Worm (Caenorhabditis elegans) whole organism, L1 larva: ENCODE measurements around the gene slc-36.2.
A peak's percentile ranks its signal among the peaks of the same experiment; 100 is the strongest.

ENCODE experiments used
- blmp-1 ChIP-seq: fragments of 150-350 bp; optimal IDR thresholded peaks from 2 replicates; lab custom pipeline; 2014; ENCODE audit warnings: missing biosample characterization, missing genetic modification characterization
- ceh-63 ChIP-seq: fragments of 200-800 bp; sonication (Bioruptor generic); optimal IDR thresholded peaks from 2 replicates; lab custom pipeline; 2018; ENCODE audit warnings: mild to moderate bottlenecking, missing genetic modification characterization, missing compliant biosample characterization
- dpl-1 ChIP-seq, 3 experiments: fragments of 150-350 bp in 2 of 3; sonication (generic microtip) in 1 of 3; optimal IDR thresholded peaks; 2 replicates each; lab custom pipeline; 2014 to 2017; ENCODE audit warnings: missing biosample characterization in 3 of 3, missing genetic modification characterization in 3 of 3, missing genetic modification reagents in 3 of 3
- dsc-1 ChIP-seq: sonication (generic microtip); optimal IDR thresholded peaks from 2 replicates; lab custom pipeline; 2016; ENCODE audit warnings: mild to moderate bottlenecking, missing genetic modification characterization, missing compliant biosample characterization
- efl-1 ChIP-seq, 4 experiments: fragments of 150-350 bp; optimal IDR thresholded peaks in 3 of 4; peaks in 1 of 4; 1 replicate in 1 of 4; 2 replicates in 3 of 4; lab custom pipeline; 2014; ENCODE audit warnings: missing biosample characterization in 2 of 4, missing genetic modification characterization in 2 of 4, missing genetic modification reagents in 2 of 4
- efl-3 ChIP-seq: fragments of 200-800 bp; sonication (Bioruptor generic); optimal IDR thresholded peaks from 2 replicates; lab custom pipeline; 2018; ENCODE audit warnings: mild to moderate bottlenecking, missing genetic modification characterization, missing compliant biosample characterization
- egl-27 ChIP-seq, 2 experiments: fragments of 150-350 bp in 1 of 2; sonication (generic microtip); optimal IDR thresholded peaks; 3 replicates each; lab custom pipeline; 2017 to 2018; ENCODE audit warnings: missing biosample characterization in 2 of 2, missing genetic modification characterization in 2 of 2, missing genetic modification reagents in 2 of 2
- elt-2 ChIP-seq: sonication (generic microtip); optimal IDR thresholded peaks from 2 replicates; lab custom pipeline; 2016; ENCODE audit warnings: missing genetic modification characterization, mild to moderate bottlenecking, inconsistent platforms, missing compliant biosample characterization, missing genetic modification reagents
- fkh-4 ChIP-seq: sonication (generic microtip); optimal IDR thresholded peaks from 2 replicates; lab custom pipeline; 2016; ENCODE audit warnings: missing compliant biosample characterization, missing genetic modification characterization, borderline replicate concordance
- fkh-8 ChIP-seq: sonication (generic microtip); optimal IDR thresholded peaks from 2 replicates; lab custom pipeline; 2016; ENCODE audit warnings: mild to moderate bottlenecking, missing genetic modification characterization, missing compliant biosample characterization
- fos-1 ChIP-seq: fragments of 150-350 bp; optimal IDR thresholded peaks from 2 replicates; lab custom pipeline; 2014; ENCODE audit warnings: missing biosample characterization, missing genetic modification characterization
- grh-1 ChIP-seq: fragments of 200-800 bp; sonication (Bioruptor generic); IDR thresholded peaks from 2 replicates; pipeline ENCODE4 v1.3.6; 2022; ENCODE audit warnings: missing genetic modification reagents, missing genetic modification characterization, missing compliant biosample characterization
- hlh-4 ChIP-seq: sonication (generic microtip); optimal IDR thresholded peaks from 2 replicates; lab custom pipeline; 2016; ENCODE audit warnings: mild to moderate bottlenecking, missing genetic modification characterization, missing compliant biosample characterization
- irx-1 ChIP-seq: sonication (generic microtip); optimal IDR thresholded peaks from 2 replicates; lab custom pipeline; 2016; ENCODE audit warnings: missing genetic modification characterization, missing compliant biosample characterization
- lin-35 ChIP-seq, 2 experiments: fragments of 150-350 bp; optimal IDR thresholded peaks; 2 replicates each; lab custom pipeline; 2014; ENCODE audit warnings: missing biosample characterization in 2 of 2, missing genetic modification characterization in 2 of 2, missing genetic modification reagents in 2 of 2
- lsy-2 ChIP-seq, 2 experiments: fragments of 150-350 bp; optimal IDR thresholded peaks; 2 replicates each; lab custom pipeline; 2014; ENCODE audit warnings: missing biosample characterization in 2 of 2, missing genetic modification characterization in 2 of 2
- mab-9 ChIP-seq: fragments of 200-800 bp; sonication (Bioruptor generic); IDR thresholded peaks from 2 replicates; pipeline ENCODE4 v1.3.6; 2022; ENCODE audit warnings: missing genetic modification reagents, missing genetic modification characterization, missing compliant biosample characterization
- nhr-11 ChIP-seq: fragments of 150-350 bp; optimal IDR thresholded peaks from 2 replicates; lab custom pipeline; 2014; ENCODE audit warnings: missing biosample characterization, missing genetic modification characterization
- nhr-20 ChIP-seq: sonication (generic microtip); optimal IDR thresholded peaks from 2 replicates; lab custom pipeline; 2016; ENCODE audit warnings: mild to moderate bottlenecking, missing genetic modification characterization, missing compliant biosample characterization
- nhr-237 ChIP-seq: fragments of 150-350 bp; optimal IDR thresholded peaks from 2 replicates; lab custom pipeline; 2014; ENCODE audit warnings: missing biosample characterization, missing genetic modification characterization
- nhr-84 ChIP-seq: sonication (generic microtip); optimal IDR thresholded peaks from 2 replicates; lab custom pipeline; 2017; ENCODE audit warnings: missing biosample characterization, missing genetic modification characterization
- nhr-85 ChIP-seq: sonication (generic microtip); peaks from one replicate; lab custom pipeline; 2016; ENCODE audit warnings: missing genetic modification characterization, inconsistent platforms, missing compliant biosample characterization
- pqm-1 ChIP-seq: sonication (generic microtip); optimal IDR thresholded peaks from 3 replicates; lab custom pipeline; 2017; ENCODE audit warnings: missing biosample characterization, missing genetic modification characterization
- skn-1 ChIP-seq: fragments of 150-350 bp; optimal IDR thresholded peaks from 2 replicates; lab custom pipeline; 2014; ENCODE audit warnings: missing biosample characterization, missing genetic modification characterization
- snu-23 ChIP-seq: sonication (generic microtip); optimal IDR thresholded peaks from 2 replicates; lab custom pipeline; 2016; ENCODE audit warnings: missing genetic modification characterization, missing compliant biosample characterization
- swsn-7 ChIP-seq: sonication (generic microtip); optimal IDR thresholded peaks from 2 replicates; lab custom pipeline; 2016; ENCODE audit warnings: missing genetic modification characterization, missing compliant biosample characterization
- unc-130 ChIP-seq: fragments of 150-350 bp; optimal IDR thresholded peaks from 2 replicates; lab custom pipeline; 2017; ENCODE audit warnings: missing biosample characterization, missing genetic modification characterization, inconsistent platforms

Gene slc-36.2

DNA sequence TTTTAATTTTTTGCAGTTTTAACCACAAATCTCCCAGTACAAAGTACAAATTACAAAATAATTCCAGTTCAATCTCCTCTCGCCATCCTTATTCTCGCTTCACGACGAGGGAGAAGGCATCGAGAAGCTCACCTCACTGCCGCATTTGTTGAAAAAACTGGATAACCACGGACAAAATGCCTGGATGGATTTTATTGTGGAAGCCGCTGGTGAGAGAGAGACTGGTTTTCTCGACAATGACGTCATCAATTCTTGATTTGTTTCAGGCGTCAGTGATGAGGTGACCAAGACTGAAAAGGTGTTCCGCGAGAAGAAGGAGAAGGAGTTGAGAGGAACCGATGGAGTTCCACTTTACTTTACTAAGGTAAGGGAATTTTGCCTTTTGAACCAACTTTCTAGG is 27.1 kb downstream of the slc-36.2 start:
- no peak for TF ChIP-seq blmp-1 (tag; lab: Kevin White, UChicago)
- no peak for TF ChIP-seq efl-1 (optimal IDR thresholded peaks at IDR 0.05; lab: Kevin White, UChicago)
- TF ChIP-seq efl-1 (GFP tag; optimal IDR thresholded peaks at IDR 0.05 in 1 of 2; lab: Kevin White, UChicago), result peak in 1 of 2 experiments; percentile 77

DNA sequence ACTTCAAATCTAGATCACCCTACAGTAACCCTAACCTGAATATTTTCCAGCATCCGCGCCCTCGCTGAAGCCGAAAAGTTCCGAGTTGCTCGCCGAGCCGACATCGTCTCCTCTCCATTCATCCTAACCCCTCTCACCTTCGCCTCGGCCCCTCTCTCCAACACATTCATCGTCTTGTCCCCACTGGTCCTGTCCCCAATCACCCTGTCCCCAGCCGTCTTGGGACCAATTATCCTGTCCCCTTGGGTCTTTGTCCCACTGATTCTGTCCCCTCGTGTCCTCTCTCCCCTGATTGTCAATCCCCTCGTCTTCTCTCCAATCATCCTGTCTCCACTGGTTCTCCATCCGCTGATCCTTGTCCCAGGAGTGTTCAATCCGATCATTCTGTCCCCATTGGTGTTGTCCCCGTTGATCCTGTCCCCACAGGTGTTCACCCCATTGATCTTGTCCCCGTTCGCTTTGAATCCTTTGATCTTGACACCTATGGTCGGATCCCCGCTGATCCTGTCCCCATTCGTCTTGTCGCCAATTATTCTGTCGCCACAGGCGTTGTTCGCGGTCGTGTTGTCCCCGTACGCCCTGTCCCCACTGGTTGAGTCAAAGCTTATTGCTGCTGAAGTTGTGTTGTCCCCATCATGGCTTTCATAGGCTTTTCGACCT is 29.0 kb downstream of the slc-36.2 start, which contains the start of gene lips-7:
lips-7 (plus strand) TSS at position 610 of the 660 bp plus-strand sequence.
- TF ChIP-seq efl-1 (optimal IDR thresholded peaks at IDR 0.05; lab: Kevin White, UChicago), result no peak
- TF ChIP-seq efl-1 (GFP tag; optimal IDR thresholded peaks at IDR 0.05 in 1 of 2; lab: Kevin White, UChicago), result peak in 1 of 2 experiments; percentile 35
- TF ChIP-seq swsn-7 (tag; lab: Kevin White, UChicago), result no peak

ce11 chrII:555371-555770 is 33.0 kb downstream of the slc-36.2 start:
- TF ChIP-seq lin-35 (GFP tag; optimal IDR thresholded peaks at IDR 0.05; lab: Kevin White, UChicago) (peak in 1 of 2 experiments; percentile 0), lsy-2 (tag; optimal IDR thresholded peaks at IDR 0.05; lab: Kevin White, UChicago) (peak in 1 of 2 experiments; percentile 20), efl-1 (optimal IDR thresholded peaks at IDR 0.05; lab: Kevin White, UChicago) (peak in 1 of 2 experiments; percentile 13), efl-1 (GFP tag; optimal IDR thresholded peaks at IDR 0.05 in 1 of 2; lab: Kevin White, UChicago) (peak in 1 of 2 experiments; percentile 77), skn-1 (peak; percentile 24), elt-2 (tag; lab: Kevin White, UChicago) (no peak), fos-1 (tag; lab: Kevin White, UChicago) (no peak), pqm-1 (no peak), efl-3 (GFP tag; lab: Kevin White, UChicago) (no peak), dpl-1 (GFP tag; optimal IDR thresholded peaks at IDR 0.05; lab: Kevin White, UChicago) (no peak)

- TF ChIP-seq dsc-1 (tag; lab: Kevin White, UChicago), result no peak
- TF ChIP-seq, all 84 proteins: peak for 0
Measured at ce11 chrII:556185-556584, 33.8 kb downstream of the slc-36.2 start, which contains the start of the genes C09E8.1 and C09E8.6. C09E8.1 (plus strand) TSS chrII:556485. C09E8.6 (plus strand) TSS chrII:556497.

DNA sequence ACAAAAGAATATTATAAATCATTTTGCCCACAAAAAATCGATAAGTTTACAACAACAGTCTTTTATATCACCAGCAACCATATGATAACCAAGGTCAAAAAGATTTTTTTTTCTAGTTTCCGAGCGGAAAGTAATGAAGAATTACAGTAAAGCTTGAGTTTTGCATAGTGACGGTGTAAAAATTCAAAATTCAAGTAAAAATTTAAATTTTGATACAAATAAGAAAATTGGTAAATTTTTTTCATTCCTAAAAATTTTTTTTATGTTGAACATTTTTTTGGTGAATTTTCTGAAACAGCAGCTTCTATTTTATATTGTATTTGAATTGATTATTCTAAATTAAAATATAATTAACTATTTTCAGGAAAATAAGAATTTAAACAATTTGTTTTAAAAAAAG is 46.4 kb downstream of the slc-36.2 start, which contains the start of gene W08F4.5:
W08F4.5 (minus strand) TSS at position 101 of the 400 bp plus-strand sequence.
- TF ChIP-seq fkh-4 (tag; lab: Kevin White, UChicago) (no peak), mab-9 (GFP tag; lab: Robert Waterston, UW) (no peak), skn-1 (no peak), nhr-84 (tag; lab: Kevin White, UChicago) (no peak), grh-1 (GFP tag; lab: Robert Waterston, UW) (no peak), ceh-63 (GFP tag; lab: Kevin White, UChicago) (no peak), hlh-4 (no peak), egl-27 (tag; optimal IDR thresholded peaks at IDR 0.05; lab: Kevin White, UChicago) (no peak), dpl-1 (GFP tag; optimal IDR thresholded peaks at IDR 0.05; lab: Kevin White, UChicago) (no peak), irx-1 (tag; lab: Kevin White, UChicago) (no peak), nhr-20 (no peak), unc-130 (tag; lab: Kevin White, UChicago) (no peak), fkh-8 (tag; lab: Kevin White, UChicago) (no peak)

DNA sequence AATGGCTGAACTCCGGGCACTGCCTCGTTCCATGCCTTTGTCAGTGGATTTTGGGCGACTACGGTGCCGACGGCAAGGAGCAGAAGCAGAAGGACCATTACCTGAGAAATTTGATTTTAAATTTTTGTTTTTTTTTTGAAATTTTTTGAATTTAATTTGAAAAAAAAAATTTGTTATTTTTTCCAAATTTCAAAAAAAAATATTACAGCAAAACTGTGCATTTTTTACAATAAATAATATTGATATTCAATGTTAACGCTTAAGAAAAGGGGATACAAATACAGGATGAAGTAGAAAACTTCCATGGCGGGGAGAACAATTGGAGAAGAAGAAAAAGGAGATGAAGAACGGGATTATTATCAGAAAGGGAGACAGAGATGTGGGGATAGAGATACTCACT is 49.6 kb downstream of the slc-36.2 start, which contains the start of gene mlt-8:
mlt-8 (minus strand) TSS at position 101 of the 400 bp plus-strand sequence.
- TF ChIP-seq blmp-1 (tag; lab: Kevin White, UChicago) (peak; percentile 17), nhr-84 (tag; lab: Kevin White, UChicago) (no peak)

- TF ChIP-seq nhr-11 (tag; lab: Kevin White, UChicago) (no peak), fkh-4 (tag; lab: Kevin White, UChicago) (no peak), snu-23 (GFP tag; lab: Kevin White, UChicago) (no peak), nhr-85 (peak; percentile 81), skn-1 (no peak), blmp-1 (tag; lab: Kevin White, UChicago) (peak; percentile 90), nhr-237 (tag; lab: Kevin White, UChicago) (no peak), lsy-2 (tag; optimal IDR thresholded peaks at IDR 0.05; lab: Kevin White, UChicago) (no peak)
Measured at ce11 chrII:574064-574463, 51.7 kb downstream of the slc-36.2 start.
